Worm (Caenorhabditis elegans): ENCODE measurements around the gene rog-1.

ce11 chrII:1369322-1369721, 5.5 kb downstream of the rog-1 start:
- TF ChIP-seq F55B11.4 (tag; optimal IDR thresholded peaks at IDR 0.05; ENCODE audit: borderline replicate concordance, insufficient read depth) (no peak), Y53G8AR.9 (GFP tag; conservative IDR thresholded peaks at IDR 0.05) (no peak), let-607 (tag; optimal IDR thresholded peaks at IDR 0.05) (no peak), snpc-1.1 (tag; optimal IDR thresholded peaks at IDR 0.05; ENCODE audit: insufficient read depth) (no peak), mcd-1 (GFP tag; IDR thresholded peaks at IDR 0.05) (peak; percentile 83), atf-7 (tag; optimal IDR thresholded peaks at IDR 0.05) (no peak)
